Fruit fly (Drosophila melanogaster): ENCODE results near the gene Sgs3.

- no peak for TF ChIP-seq Dll (GFP tag; IDR thresholded peaks at IDR 0.05; ENCODE audit: partially characterized antibody)
- TF ChIP-seq br (optimal IDR thresholded peaks at IDR 0.05), result no peak
These were observed 10.6 kb downstream of the Sgs3 start, which contains the start of the genes CG11714 and Fuca for dm6 chr3L:11522613-11523012.

Measured in whole organism, embryonic.